Worm (Caenorhabditis elegans) whole organism, mixed stage, embryonic: ENCODE measurements around the gene ttr-42.

Source experiments
- elt-1 ChIP-seq: sonication (generic microtip); optimal IDR thresholded peaks from 2 replicates; lab custom pipeline; 2017; ENCODE audit warnings: missing genetic modification characterization, mild to moderate bottlenecking, missing compliant biosample characterization, antibody characterized with exemption, moderate library complexity, borderline replicate concordance; ENCODE audit not compliant: insufficient read depth
- elt-3 ChIP-seq: fragments of 150-350 bp; optimal IDR thresholded peaks from 2 replicates; lab custom pipeline; 2014; ENCODE audit warnings: missing biosample characterization, missing genetic modification characterization
- mep-1 ChIP-seq: fragments of 150-350 bp; optimal IDR thresholded peaks from 2 replicates; lab custom pipeline; 2017; ENCODE audit warnings: missing biosample characterization, missing genetic modification reagents, missing genetic modification characterization, inconsistent platforms
- nhr-12 ChIP-seq: fragments of 150-350 bp; optimal IDR thresholded peaks from 2 replicates; lab custom pipeline; 2014; ENCODE audit warnings: missing biosample characterization, missing genetic modification characterization
- nhr-28 ChIP-seq: fragments of 150-350 bp; optimal IDR thresholded peaks from 2 replicates; lab custom pipeline; 2014; ENCODE audit warnings: missing biosample characterization, missing genetic modification characterization
- snpc-4 ChIP-seq: fragments of 150-350 bp; optimal IDR thresholded peaks from 2 replicates; lab custom pipeline; 2014; ENCODE audit warnings: missing biosample characterization, missing genetic modification characterization
- unc-39 ChIP-seq: fragments of 150-350 bp; optimal IDR thresholded peaks from 2 replicates; lab custom pipeline; 2014; ENCODE audit warnings: missing biosample characterization, missing genetic modification characterization
- ztf-11 ChIP-seq: fragments of 150-350 bp; optimal IDR thresholded peaks from 2 replicates; lab custom pipeline; 2014; ENCODE audit warnings: missing biosample characterization, missing genetic modification characterization

- TF ChIP-seq nhr-28 (no peak), elt-3 (tag; lab: Kevin White, UChicago) (no peak), ztf-11 (tag; lab: Kevin White, UChicago) (no peak), unc-39 (tag; lab: Kevin White, UChicago) (no peak), mep-1 (tag; lab: Kevin White, UChicago) (no peak), elt-1 (tag; lab: Kevin White, UChicago) (no peak), snpc-4 (no peak), nhr-12 (tag; lab: Kevin White, UChicago) (no peak)
Observed at ce11 chrX:2541003-2541521, 36.5 kb upstream of the ttr-42 start, which contains the start of gene F52H2.3.
